Fruit fly (Drosophila melanogaster): ENCODE data around the gene Cdk2.

The Cdk2 gene

dm6 chr3R:20782655-20783105 is 47.3 kb downstream of the Cdk2 start (continued):
- 0 out of 3 replicates have a peak, but pooled peaks have one; percentile 7 for TF ChIP-seq CG6791 (GFP tag; IDR thresholded peaks at IDR 0.05; ENCODE audit: partially characterized antibody)

- TF ChIP-seq GATAe (GFP tag; conservative IDR thresholded peaks at IDR 0.05) (no peak), sens (GFP tag) (peak; percentile 28), corto (GFP tag; optimal IDR thresholded peaks at IDR 0.05) (peak; percentile 12), lbe (GFP tag; optimal IDR thresholded peaks at IDR 0.05) (peak; percentile 22), Drgx (GFP tag; IDR thresholded peaks at IDR 0.05) (peak; percentile 55; the same call in 1 of the 2 replicates), fd102C (GFP tag; optimal IDR thresholded peaks at IDR 0.05) (no peak), CG17612 (GFP tag; IDR thresholded peaks at IDR 0.05) (no peak), CG12769 (tag; optimal IDR thresholded peaks at IDR 0.05) (no peak), bsh (GFP tag; optimal IDR thresholded peaks at IDR 0.05) (peak in 1 of 2 experiments; percentile 54), B-H2 (GFP tag; optimal IDR thresholded peaks at IDR 0.05) (no peak), HLH4C (GFP tag; IDR thresholded peaks at IDR 0.05; ENCODE audit: partially characterized antibody) (no peak), nom (GFP tag; optimal IDR thresholded peaks at IDR 0.05) (peak; percentile 13)
Measured at dm6 chr3R:20783714-20784435, 48.5 kb downstream of the Cdk2 start.

dm6 chr3R:20784436-20785368 is 49.3 kb downstream of the Cdk2 start:
- TF ChIP-seq Drgx (GFP tag; IDR thresholded peaks at IDR 0.05) = peak; percentile 72
- no peak for TF ChIP-seq Dfd (GFP tag; optimal IDR thresholded peaks at IDR 0.05)
- TF ChIP-seq bsh (GFP tag; optimal IDR thresholded peaks at IDR 0.05) = peak in 1 of 2 experiments; percentile 45
- TF ChIP-seq dan (GFP tag; IDR thresholded peaks at IDR 0.05) = 0 out of 2 replicates have a peak, but pooled peaks have one; percentile 8
- peak; percentile 39 for TF ChIP-seq Hr39 (optimal IDR thresholded peaks at IDR 0.05)
- peak; percentile 77 for TF ChIP-seq nom (GFP tag; optimal IDR thresholded peaks at IDR 0.05)

All from whole organism, embryonic.